Fruit fly (Drosophila melanogaster) whole organism, embryonic: ENCODE data around the gene CG9577.

Experiments
- B-H2 ChIP-seq: fragments of 200-800 bp; sonication (Bioruptor generic); optimal IDR thresholded peaks from 2 replicates; lab custom pipeline; 2018; ENCODE audit warnings: missing biosample characterization, mild to moderate bottlenecking, missing genetic modification characterization
- Bdp1 ChIP-seq: fragments of 200-800 bp; sonication (Bioruptor generic); optimal IDR thresholded peaks from 3 replicates; lab custom pipeline; 2016; ENCODE audit warnings: missing biosample characterization, missing genetic modification characterization
- BtbVII ChIP-seq: fragments of 200-800 bp; sonication (Bioruptor generic); optimal IDR thresholded peaks from 3 replicates; lab custom pipeline; 2017; ENCODE audit warnings: missing biosample characterization, mild to moderate bottlenecking, missing genetic modification characterization
- Bteb2 ChIP-seq: fragments of 200-800 bp; sonication (Bioruptor generic); optimal IDR thresholded peaks from 2 replicates; lab custom pipeline; 2016; ENCODE audit warnings: missing biosample characterization, missing genetic modification characterization
- CG10565 ChIP-seq: fragments of 200-800 bp; sonication (Bioruptor generic); optimal IDR thresholded peaks from 3 replicates; lab custom pipeline; 2016; ENCODE audit warnings: missing biosample characterization, mild to moderate bottlenecking, missing genetic modification characterization
- CG11398 ChIP-seq: fragments of 200-800 bp; sonication (Bioruptor generic); optimal IDR thresholded peaks from 2 replicates; lab custom pipeline; 2016; ENCODE audit warnings: missing biosample characterization, missing genetic modification characterization
- CG11695 ChIP-seq: fragments of 200-800 bp; sonication (Bioruptor generic); IDR thresholded peaks from 3 replicates; pipeline ENCODE4 v1.3.6; 2022; ENCODE audit warnings: missing biosample characterization, missing genetic modification characterization
- CG11696 ChIP-seq: fragments of 200-800 bp; sonication (Bioruptor generic); IDR thresholded peaks from 2 replicates; pipeline ENCODE4 v1.3.6; 2022; ENCODE audit warnings: missing biosample characterization, missing genetic modification characterization
- CG12744 ChIP-seq: fragments of 200-800 bp; sonication (Bioruptor generic); optimal IDR thresholded peaks from 2 replicates; lab custom pipeline; 2016; ENCODE audit warnings: missing biosample characterization, missing genetic modification characterization
- CG13287 ChIP-seq: fragments of 200-800 bp; sonication (Bioruptor generic); IDR thresholded peaks from 2 replicates; pipeline ENCODE4 v1.3.6; 2022; ENCODE audit warnings: missing biosample characterization, missing genetic modification characterization; ENCODE audit not compliant: partially characterized antibody
- CG17829 ChIP-seq: fragments of 200-800 bp; optimal IDR thresholded peaks from 2 replicates; lab custom pipeline; 2019; ENCODE audit warnings: missing biosample characterization, mild to moderate bottlenecking, missing genetic modification characterization, moderate library complexity
- CG34224 ChIP-seq: fragments of 200-800 bp; sonication (Bioruptor generic); IDR thresholded peaks from 3 replicates; pipeline ENCODE4 v1.3.6; 2022; ENCODE audit warnings: missing biosample characterization, missing genetic modification characterization; ENCODE audit not compliant: partially characterized antibody
- CG4282 ChIP-seq: fragments of 200-800 bp; sonication (Bioruptor generic); optimal IDR thresholded peaks from 2 replicates; lab custom pipeline; 2016; ENCODE audit warnings: missing biosample characterization, missing genetic modification characterization
- CG4328 ChIP-seq: fragments of 200-800 bp; sonication (Bioruptor generic); optimal IDR thresholded peaks from 3 replicates; lab custom pipeline; 2017; ENCODE audit warnings: missing biosample characterization, missing genetic modification reagents, missing genetic modification characterization
- CG4617 ChIP-seq: fragments of 200-800 bp; sonication (Bioruptor generic); optimal IDR thresholded peaks from 3 replicates; lab custom pipeline; 2016; ENCODE audit warnings: missing biosample characterization, missing genetic modification characterization, borderline replicate concordance
- CG4820 ChIP-seq: fragments of 200-800 bp; sonication (Bioruptor generic); optimal IDR thresholded peaks from 3 replicates; lab custom pipeline; 2016; ENCODE audit warnings: missing biosample characterization, missing genetic modification characterization
- CG4854 ChIP-seq: fragments of 200-800 bp; sonication (Bioruptor generic); optimal IDR thresholded peaks from 2 replicates; lab custom pipeline; 2016; ENCODE audit warnings: missing biosample characterization, missing genetic modification characterization, inconsistent platforms
- CG6254 ChIP-seq: fragments of 200-800 bp; sonication (Bioruptor generic); optimal IDR thresholded peaks from 3 replicates; lab custom pipeline; 2017; ENCODE audit warnings: mild to moderate bottlenecking, missing biosample characterization, missing genetic modification reagents, missing genetic modification characterization
- CG6791 ChIP-seq: fragments of 200-800 bp; sonication (Bioruptor generic); IDR thresholded peaks from 3 replicates; pipeline ENCODE4 v1.3.6; 2022; ENCODE audit warnings: missing biosample characterization, missing genetic modification characterization; ENCODE audit not compliant: partially characterized antibody
- CG9797 ChIP-seq: fragments of 200-800 bp; sonication (Bioruptor generic); optimal IDR thresholded peaks from 3 replicates; lab custom pipeline; 2018; ENCODE audit warnings: missing biosample characterization, mild to moderate bottlenecking, missing genetic modification characterization
- CTCF ChIP-seq: fragments of 200-800 bp; sonication (Bioruptor generic); optimal IDR thresholded peaks from 2 replicates; lab custom pipeline; 2017; ENCODE audit warnings: missing biosample characterization, mild to moderate bottlenecking, missing genetic modification characterization, moderate library complexity
- Chrac-16 ChIP-seq: fragments of 200-800 bp; sonication (Bioruptor generic); optimal IDR thresholded peaks from 3 replicates; lab custom pipeline; 2016; ENCODE audit warnings: missing biosample characterization, missing genetic modification characterization
- CoRest ChIP-seq: fragments of 200-800 bp; sonication (Bioruptor generic); optimal IDR thresholded peaks from 3 replicates; lab custom pipeline; 2018; ENCODE audit warnings: missing biosample characterization, mild to moderate bottlenecking, missing genetic modification characterization, moderate library complexity
- D19B ChIP-seq: fragments of 200-800 bp; sonication (Bioruptor generic); optimal IDR thresholded peaks from 2 replicates; lab custom pipeline; 2017; ENCODE audit warnings: missing biosample characterization, mild to moderate bottlenecking, missing genetic modification characterization
- Eip74EF ChIP-seq, 2 experiments: fragments of 200-800 bp in 1 of 2; fragments of >200 bp in 1 of 2; sonication (Bioruptor generic) in 1 of 2; optimal IDR thresholded peaks; 2 replicates each; lab custom pipeline; 2017 to 2019; ENCODE audit warnings: missing biosample characterization in 2 of 2, missing genetic modification characterization in 2 of 2, mild to moderate bottlenecking in 1 of 2, moderate library complexity in 1 of 2
- Fer2 ChIP-seq: fragments of 200-800 bp; sonication (Bioruptor generic); optimal IDR thresholded peaks from 2 replicates; lab custom pipeline; 2018; ENCODE audit warnings: missing biosample characterization, mild to moderate bottlenecking, missing genetic modification characterization, moderate library complexity
- HmgZ ChIP-seq: fragments of 200-800 bp; sonication (Bioruptor generic); optimal IDR thresholded peaks from 2 replicates; lab custom pipeline; 2018; ENCODE audit warnings: missing biosample characterization, mild to moderate bottlenecking, missing genetic modification characterization
- Jarid2 ChIP-seq: fragments of 200-800 bp; sonication (Bioruptor generic); optimal IDR thresholded peaks from 3 replicates; lab custom pipeline; 2017; ENCODE audit warnings: mild to moderate bottlenecking, missing biosample characterization, missing genetic modification reagents, missing genetic modification characterization
- Ravus ChIP-seq: fragments of 200-800 bp; sonication (Bioruptor generic); IDR thresholded peaks from 2 replicates; pipeline ENCODE4 v1.3.6; 2022; ENCODE audit warnings: missing biosample characterization, missing genetic modification characterization
- Side ChIP-seq: fragments of 200-800 bp; sonication (Bioruptor generic); optimal IDR thresholded peaks from 2 replicates; lab custom pipeline; 2016; ENCODE audit warnings: missing biosample characterization, missing genetic modification characterization
- Sry-δ ChIP-seq: fragments of 200-800 bp; sonication (Bioruptor generic); optimal IDR thresholded peaks from 2 replicates; lab custom pipeline; 2016; ENCODE audit warnings: missing biosample characterization, missing genetic modification characterization
- Xbp1 ChIP-seq: fragments of 200-800 bp; sonication (Bioruptor generic); optimal IDR thresholded peaks from 3 replicates; lab custom pipeline; 2016; ENCODE audit warnings: missing biosample characterization, mild to moderate bottlenecking, missing genetic modification characterization
- ab ChIP-seq: fragments of 200-800 bp; sonication (Bioruptor generic); optimal IDR thresholded peaks from 2 replicates; lab custom pipeline; 2016; ENCODE audit warnings: missing biosample characterization, missing genetic modification characterization
- cas ChIP-seq: fragments of 200-800 bp; sonication (Bioruptor generic); IDR thresholded peaks from 2 replicates; pipeline ENCODE4 v1.3.6; 2022; ENCODE audit warnings: missing biosample characterization, missing genetic modification characterization
- cato ChIP-seq: fragments of 200-800 bp; sonication (Bioruptor generic); optimal IDR thresholded peaks from 2 replicates; lab custom pipeline; 2016; ENCODE audit warnings: missing biosample characterization, missing genetic modification characterization, borderline replicate concordance
- cwo ChIP-seq: fragments of 200-800 bp; sonication (Bioruptor generic); optimal IDR thresholded peaks from 3 replicates; lab custom pipeline; 2017; ENCODE audit warnings: missing biosample characterization, missing genetic modification characterization, mild to moderate bottlenecking, moderate library complexity, missing genetic modification reagents
- danr ChIP-seq: fragments of 200-800 bp; sonication (Bioruptor generic); IDR thresholded peaks from 2 replicates; pipeline ENCODE4 v1.3.6; 2022; ENCODE audit warnings: missing biosample characterization, missing genetic modification characterization
- dysf ChIP-seq: fragments of 200-800 bp; sonication (Bioruptor generic); IDR thresholded peaks from 3 replicates; pipeline ENCODE4 v1.3.6; 2022; ENCODE audit warnings: missing biosample characterization, missing genetic modification characterization
- gem ChIP-seq: fragments of 200-800 bp; sonication (Bioruptor generic); optimal IDR thresholded peaks from 2 replicates; lab custom pipeline; 2019; ENCODE audit warnings: missing biosample characterization, mild to moderate bottlenecking, missing genetic modification characterization, moderate library complexity
- ham ChIP-seq: fragments of 200-800 bp; sonication (Bioruptor generic); IDR thresholded peaks from 2 replicates; pipeline ENCODE4 v1.3.6; 2022; ENCODE audit warnings: missing biosample characterization, missing genetic modification characterization
- hbn ChIP-seq: fragments of 200-800 bp; sonication (Bioruptor generic); IDR thresholded peaks from 2 replicates; pipeline ENCODE4 v1.3.6; 2022; ENCODE audit warnings: missing biosample characterization, missing genetic modification characterization; ENCODE audit not compliant: partially characterized antibody
- ind ChIP-seq: fragments of 200-800 bp; sonication (Bioruptor generic); optimal IDR thresholded peaks from 3 replicates; lab custom pipeline; 2016; ENCODE audit warnings: missing biosample characterization, missing genetic modification characterization
- insv ChIP-seq, 2 experiments: fragments of 200-800 bp; sonication (Bioruptor generic); optimal IDR thresholded peaks; 3 replicates each; lab custom pipeline; 2016 to 2018; ENCODE audit warnings: missing biosample characterization in 2 of 2, missing genetic modification characterization in 2 of 2
- kay ChIP-seq: fragments of 200-800 bp; sonication (Bioruptor generic); optimal IDR thresholded peaks from 2 replicates; lab custom pipeline; 2016; ENCODE audit warnings: missing biosample characterization, missing genetic modification characterization
- lbe ChIP-seq: fragments of 200-800 bp; sonication (Bioruptor generic); optimal IDR thresholded peaks from 2 replicates; lab custom pipeline; 2016; ENCODE audit warnings: missing biosample characterization, mild to moderate bottlenecking, missing genetic modification characterization
- nerfin-2 ChIP-seq: fragments of 200-800 bp; sonication (Bioruptor generic); IDR thresholded peaks from 2 replicates; pipeline ENCODE4 v1.3.6; 2022; ENCODE audit warnings: missing biosample characterization, missing genetic modification characterization; ENCODE audit not compliant: partially characterized antibody
- nmo ChIP-seq: fragments of 200-800 bp; sonication (Bioruptor generic); optimal IDR thresholded peaks from 2 replicates; lab custom pipeline; 2018; ENCODE audit warnings: missing biosample characterization, mild to moderate bottlenecking, missing genetic modification characterization, moderate library complexity
- onecut ChIP-seq: fragments of 200-800 bp; sonication (Bioruptor generic); IDR thresholded peaks from 2 replicates; pipeline ENCODE4 v1.3.6; 2022; ENCODE audit warnings: missing biosample characterization, missing genetic modification characterization
- phol ChIP-seq: fragments of 200-800 bp; sonication (Bioruptor generic); optimal IDR thresholded peaks from 3 replicates; lab custom pipeline; 2018; ENCODE audit warnings: missing biosample characterization, mild to moderate bottlenecking, missing genetic modification characterization, moderate library complexity
- ranshi ChIP-seq: fragments of 200-800 bp; sonication (Bioruptor generic); IDR thresholded peaks from 2 replicates; pipeline ENCODE4 v1.3.6; 2022; ENCODE audit warnings: missing biosample characterization, missing genetic modification characterization
- sens-2 ChIP-seq: fragments of 200-800 bp; sonication (Bioruptor generic); IDR thresholded peaks from 2 replicates; pipeline ENCODE4 v1.3.6; 2022; ENCODE audit warnings: missing biosample characterization, missing genetic modification characterization

Gene CG9577

DNA sequence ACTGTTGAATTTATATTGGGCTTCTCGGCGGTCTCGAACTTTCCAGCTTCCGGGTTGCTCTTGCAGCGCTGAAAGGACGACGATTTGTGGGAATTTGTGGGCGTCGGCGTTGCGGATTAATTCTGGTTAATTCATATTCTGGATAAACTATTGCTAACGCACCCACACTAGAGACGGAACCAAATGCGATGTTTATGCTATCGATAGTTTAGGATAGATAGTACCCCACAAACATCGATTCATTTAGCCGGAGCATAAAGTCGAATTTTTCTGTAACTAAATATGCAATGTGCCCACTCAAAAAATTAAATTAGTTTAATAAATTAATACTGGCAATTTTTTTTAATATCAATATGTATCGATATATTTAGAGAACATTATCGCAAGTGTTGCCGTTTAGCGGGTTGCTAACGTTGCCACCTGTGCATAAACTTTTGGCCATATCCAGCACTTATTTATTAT, 6.8 kb upstream of the CG9577 start, which contains the start of gene Rab35 (continued):
- peak; percentile 21 for TF ChIP-seq ind (GFP tag; lab: Kevin White, UChicago)
- TF ChIP-seq CG11695 (GFP tag; lab: Robert Waterston, UW): no peak
- no peak for TF ChIP-seq lbe (GFP tag; lab: Kevin White, UChicago)
- TF ChIP-seq HmgZ (tag; lab: Kevin White, UChicago): peak; percentile 40
- TF ChIP-seq Jarid2 (GFP tag; lab: Kevin White, UChicago): no peak
- peak; percentile 91 for TF ChIP-seq nerfin-2
- peak; percentile 92 for TF ChIP-seq Sry-δ
- TF ChIP-seq Bdp1 (GFP tag; lab: Kevin White, UChicago): no peak
- peak; percentile 11 for TF ChIP-seq CG4820 (GFP tag; lab: Kevin White, UChicago)
- TF ChIP-seq ham: no peak
- no peak for TF ChIP-seq ab (GFP tag; lab: Kevin White, UChicago)
- TF ChIP-seq D19B (GFP tag; lab: Kevin White, UChicago): no peak
- peak; percentile 41 for TF ChIP-seq gem (tag; lab: Kevin White, UChicago)
- TF ChIP-seq CG12744 (GFP tag; lab: Kevin White, UChicago): no peak
- no peak for TF ChIP-seq CG11696 (GFP tag; lab: Robert Waterston, UW)
- peak; percentile 66 for TF ChIP-seq phol (tag; lab: Kevin White, UChicago)
- no peak for TF ChIP-seq onecut (GFP tag; lab: Robert Waterston, UW)
- peak; percentile 12; the same call in 1 of the 2 replicates for TF ChIP-seq ranshi (GFP tag; lab: Robert Waterston, UW)
- no peak for TF ChIP-seq Eip74EF (GFP tag; optimal IDR thresholded peaks at IDR 0.05; lab: Kevin White, UChicago)
- peak; percentile 64 for TF ChIP-seq nmo
- no peak for TF ChIP-seq CG4854 (GFP tag; lab: Kevin White, UChicago)
- no peak for TF ChIP-seq cwo
- TF ChIP-seq CTCF: no peak
- no peak for TF ChIP-seq insv (GFP tag; optimal IDR thresholded peaks at IDR 0.05; lab: Kevin White, UChicago)
- TF ChIP-seq CG4328 (GFP tag; lab: Kevin White, UChicago): no peak
- TF ChIP-seq BtbVII (GFP tag; lab: Kevin White, UChicago): no peak
- peak; percentile 30 for TF ChIP-seq CoRest (tag; lab: Kevin White, UChicago)
- no peak for TF ChIP-seq Bteb2 (GFP tag; lab: Kevin White, UChicago)
- TF ChIP-seq CG34224 (GFP tag; lab: Robert Waterston, UW): peak; percentile 92
- peak; percentile 93 for TF ChIP-seq CG13287
- TF ChIP-seq CG11398 (GFP tag; lab: Kevin White, UChicago): no peak
- TF ChIP-seq CG17829: peak; percentile 17
- TF ChIP-seq CG4617 (GFP tag; lab: Kevin White, UChicago): peak; percentile 84
- no peak for TF ChIP-seq CG4282 (GFP tag; lab: Kevin White, UChicago)
- TF ChIP-seq Ravus (GFP tag; lab: Robert Waterston, UW): no peak
- no peak for TF ChIP-seq sens-2 (GFP tag; lab: Robert Waterston, UW)
- no peak for TF ChIP-seq Fer2 (tag; lab: Kevin White, UChicago)
- no peak for TF ChIP-seq kay (GFP tag; lab: Kevin White, UChicago)
- peak; percentile 10 for TF ChIP-seq CG9797 (GFP tag; lab: Kevin White, UChicago)
- no peak for TF ChIP-seq cato (GFP tag; lab: Kevin White, UChicago)
- TF ChIP-seq cas (GFP tag; lab: Robert Waterston, UW): no peak
- TF ChIP-seq dysf: no peak
- TF ChIP-seq Xbp1 (GFP tag; lab: Kevin White, UChicago): peak; percentile 31
- TF ChIP-seq CG6791 (GFP tag; lab: Robert Waterston, UW): peak; percentile 92
- TF ChIP-seq B-H2 (GFP tag; lab: Kevin White, UChicago): no peak
- no peak for TF ChIP-seq CG10565 (GFP tag; lab: Kevin White, UChicago)
- TF ChIP-seq CG6254 (GFP tag; lab: Kevin White, UChicago): no peak
- TF ChIP-seq hbn (GFP tag; lab: Robert Waterston, UW): peak; percentile 87
- no peak for TF ChIP-seq danr (GFP tag; lab: Robert Waterston, UW)
- TF ChIP-seq Chrac-16 (GFP tag; lab: Kevin White, UChicago): peak; percentile 23
- no peak for TF ChIP-seq Side
